Worm (Caenorhabditis elegans) whole organism, mixed stage, embryonic: ENCODE results near the gene F42G2.5.

Source experiments
- M03D4.4 ChIP-seq: sonication (generic microtip); optimal IDR thresholded peaks from 2 replicates; lab custom pipeline; 2017; ENCODE audit warnings: mild to moderate bottlenecking, missing genetic modification characterization, missing compliant biosample characterization
- bed-3 ChIP-seq: fragments of 200-800 bp; sonication (Bioruptor generic); optimal IDR thresholded peaks from 3 replicates; lab custom pipeline; 2018; ENCODE audit warnings: mild to moderate bottlenecking, missing genetic modification characterization, moderate library complexity, missing compliant biosample characterization
- blmp-1 ChIP-seq: fragments of 150-350 bp; optimal IDR thresholded peaks from 2 replicates; lab custom pipeline; 2014; ENCODE audit warnings: missing biosample characterization, missing genetic modification characterization
- ceh-39 ChIP-seq: fragments of 150-350 bp; optimal IDR thresholded peaks from 2 replicates; lab custom pipeline; 2014; ENCODE audit warnings: missing biosample characterization, missing genetic modification characterization
- ceh-43 ChIP-seq: fragments of 200-800 bp; sonication (Bioruptor generic); optimal IDR thresholded peaks from 2 replicates; lab custom pipeline; 2018; ENCODE audit warnings: mild to moderate bottlenecking, missing genetic modification characterization, moderate library complexity, missing compliant biosample characterization
- ces-1 ChIP-seq: fragments of 150-350 bp; optimal IDR thresholded peaks from 2 replicates; lab custom pipeline; 2014; ENCODE audit warnings: missing biosample characterization, missing genetic modification reagents, missing genetic modification characterization
- drap-1 ChIP-seq: fragments of 200-800 bp; sonication (Bioruptor generic); optimal IDR thresholded peaks from 3 replicates; lab custom pipeline; 2018; ENCODE audit warnings: mild to moderate bottlenecking, missing genetic modification characterization, missing compliant biosample characterization
- elt-1 ChIP-seq: sonication (generic microtip); optimal IDR thresholded peaks from 2 replicates; lab custom pipeline; 2017; ENCODE audit warnings: missing genetic modification characterization, mild to moderate bottlenecking, missing compliant biosample characterization, antibody characterized with exemption, moderate library complexity, borderline replicate concordance; ENCODE audit not compliant: insufficient read depth
- elt-3 ChIP-seq: fragments of 150-350 bp; optimal IDR thresholded peaks from 2 replicates; lab custom pipeline; 2014; ENCODE audit warnings: missing biosample characterization, missing genetic modification characterization
- flh-1 ChIP-seq: fragments of 200-800 bp; sonication (Bioruptor generic); optimal IDR thresholded peaks from 2 replicates; lab custom pipeline; 2018; ENCODE audit warnings: mild to moderate bottlenecking, missing genetic modification characterization, moderate library complexity, missing compliant biosample characterization
- hlh-1 ChIP-seq: fragments of 150-350 bp; optimal IDR thresholded peaks from 2 replicates; lab custom pipeline; 2014; ENCODE audit warnings: missing biosample characterization, missing genetic modification reagents, missing genetic modification characterization
- lin-13 ChIP-seq: fragments of 150-350 bp; optimal IDR thresholded peaks from 2 replicates; lab custom pipeline; 2014; ENCODE audit warnings: missing biosample characterization, missing genetic modification characterization
- lin-32 ChIP-seq: fragments of 200-800 bp; sonication (Bioruptor generic); optimal IDR thresholded peaks from 2 replicates; lab custom pipeline; 2018; ENCODE audit warnings: mild to moderate bottlenecking, missing genetic modification characterization, missing compliant biosample characterization
- lsy-2 ChIP-seq: fragments of 150-350 bp; optimal IDR thresholded peaks from 2 replicates; lab custom pipeline; 2014; ENCODE audit warnings: missing biosample characterization, missing genetic modification characterization
- mab-5 ChIP-seq: fragments of 150-350 bp; optimal IDR thresholded peaks from 2 replicates; lab custom pipeline; 2014; ENCODE audit warnings: missing biosample characterization, missing genetic modification characterization
- mep-1 ChIP-seq: fragments of 150-350 bp; optimal IDR thresholded peaks from 2 replicates; lab custom pipeline; 2017; ENCODE audit warnings: missing biosample characterization, missing genetic modification reagents, missing genetic modification characterization, inconsistent platforms
- mls-2 ChIP-seq: sonication (generic microtip); optimal IDR thresholded peaks from 2 replicates; lab custom pipeline; 2016; ENCODE audit warnings: mild to moderate bottlenecking, missing genetic modification characterization, moderate library complexity, missing compliant biosample characterization
- nhr-12 ChIP-seq: fragments of 150-350 bp; optimal IDR thresholded peaks from 2 replicates; lab custom pipeline; 2014; ENCODE audit warnings: missing biosample characterization, missing genetic modification characterization
- nhr-2 ChIP-seq: fragments of 150-350 bp; optimal IDR thresholded peaks from 2 replicates; lab custom pipeline; 2014; ENCODE audit warnings: missing biosample characterization, missing genetic modification characterization
- nhr-237 ChIP-seq: fragments of 150-350 bp; optimal IDR thresholded peaks from 2 replicates; lab custom pipeline; 2014; ENCODE audit warnings: missing biosample characterization, missing genetic modification characterization
- nhr-76 ChIP-seq: sonication (generic microtip); optimal IDR thresholded peaks from 2 replicates; lab custom pipeline; 2017; ENCODE audit warnings: missing biosample characterization, missing genetic modification characterization
- pha-4 ChIP-seq: fragments of 150-350 bp; optimal IDR thresholded peaks from 2 replicates; lab custom pipeline; 2018; ENCODE audit warnings: missing biosample characterization, missing genetic modification reagents, missing genetic modification characterization
- snpc-4 ChIP-seq: fragments of 150-350 bp; optimal IDR thresholded peaks from 2 replicates; lab custom pipeline; 2014; ENCODE audit warnings: missing biosample characterization, missing genetic modification characterization
- sptf-1 ChIP-seq: sonication (generic microtip); optimal IDR thresholded peaks from 2 replicates; lab custom pipeline; 2017; ENCODE audit warnings: mild to moderate bottlenecking, missing genetic modification characterization, moderate library complexity, missing compliant biosample characterization
- tbx-8 ChIP-seq: fragments of 200-800 bp; sonication (Bioruptor generic); optimal IDR thresholded peaks from 2 replicates; lab custom pipeline; 2018; ENCODE audit warnings: mild to moderate bottlenecking, missing genetic modification characterization, moderate library complexity, missing compliant biosample characterization
- unc-120 ChIP-seq: sonication (generic microtip); optimal IDR thresholded peaks from 2 replicates; lab custom pipeline; 2017; ENCODE audit warnings: missing genetic modification characterization, missing compliant biosample characterization; ENCODE audit not compliant: poor library complexity, severe bottlenecking
- unc-39 ChIP-seq: fragments of 150-350 bp; optimal IDR thresholded peaks from 2 replicates; lab custom pipeline; 2014; ENCODE audit warnings: missing biosample characterization, missing genetic modification characterization
- unc-62 ChIP-seq: fragments of 150-350 bp; optimal IDR thresholded peaks from 2 replicates; lab custom pipeline; 2014; ENCODE audit warnings: missing biosample characterization, missing genetic modification reagents, missing genetic modification characterization
- zip-8 ChIP-seq: fragments of 150-350 bp; optimal IDR thresholded peaks from 2 replicates; lab custom pipeline; 2014; ENCODE audit warnings: missing biosample characterization, missing genetic modification characterization
- ztf-11 ChIP-seq: fragments of 150-350 bp; optimal IDR thresholded peaks from 2 replicates; lab custom pipeline; 2014; ENCODE audit warnings: missing biosample characterization, missing genetic modification characterization

The F42G2.5 gene

DNA sequence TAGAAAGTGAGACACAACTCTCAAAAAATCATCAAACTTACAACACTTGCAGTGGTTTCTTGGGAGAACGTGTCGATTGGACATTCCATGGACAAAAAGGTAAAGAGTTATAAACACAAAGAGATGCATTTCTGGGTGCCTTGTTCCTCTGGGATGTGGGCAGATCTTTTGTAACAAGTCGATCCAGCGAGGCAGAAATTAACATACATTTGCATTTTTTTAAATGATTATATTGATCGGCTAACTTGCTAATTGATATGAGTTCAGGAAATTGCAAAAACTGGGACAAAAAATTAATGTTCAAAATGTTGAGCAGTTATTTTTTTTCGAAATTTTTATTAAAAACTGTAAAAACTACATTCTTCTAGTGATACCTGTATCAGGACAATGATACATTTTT lies 40.0 kb downstream of the F42G2.5 start, which contains the start of gene F16G10.6:
Gene F16G10.6, minus strand, starts transcription at position 101 of the 400 bp plus-strand sequence.
- TF ChIP-seq snpc-4 (tag; lab: Kevin White, UChicago) = no peak
- no peak for TF ChIP-seq nhr-2
- TF ChIP-seq bed-3 (GFP tag; lab: Kevin White, UChicago) = no peak
- no peak for TF ChIP-seq unc-39
- TF ChIP-seq hlh-1 = no peak
- TF ChIP-seq drap-1 = no peak
- no peak for TF ChIP-seq mab-5 (tag; lab: Kevin White, UChicago)
- no peak for TF ChIP-seq ztf-11 (tag; lab: Kevin White, UChicago)
- no peak for TF ChIP-seq blmp-1 (tag; lab: Kevin White, UChicago)
- no peak for TF ChIP-seq lsy-2 (tag; lab: Kevin White, UChicago)
- no peak for TF ChIP-seq nhr-76
- TF ChIP-seq ceh-39 (tag; lab: Kevin White, UChicago) = no peak
- TF ChIP-seq unc-120 (tag; lab: Kevin White, UChicago) = no peak
- TF ChIP-seq zip-8 = no peak

DNA sequence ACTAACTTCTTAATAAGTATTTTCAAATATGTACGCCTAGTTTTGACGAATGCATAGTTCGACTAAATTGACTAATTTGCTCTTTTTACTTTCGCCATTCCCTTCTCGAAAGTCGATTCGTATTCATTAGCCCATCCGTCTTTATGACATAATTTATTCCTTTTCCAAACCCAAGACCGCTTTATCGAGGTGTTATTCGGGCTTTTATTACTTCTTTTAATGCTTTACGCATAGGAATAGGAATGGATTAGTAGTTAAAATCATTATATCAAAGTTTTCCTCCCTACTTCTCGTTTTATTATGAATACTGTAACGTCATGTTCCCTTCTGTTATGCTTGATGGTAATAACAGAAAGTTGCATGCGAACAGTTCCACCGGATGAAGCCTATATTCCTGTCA lies 42.8 kb downstream of the F42G2.5 start, which contains the start of gene F16G10.2:
Gene F16G10.2, plus strand, starts transcription at position 301 of the 400 bp plus-strand sequence.
- TF ChIP-seq snpc-4 (tag; lab: Kevin White, UChicago) = no peak
- no peak for TF ChIP-seq bed-3 (GFP tag; lab: Kevin White, UChicago)
- no peak for TF ChIP-seq ceh-39 (tag; lab: Kevin White, UChicago)
- TF ChIP-seq nhr-76 = no peak
- no peak for TF ChIP-seq ceh-43
- TF ChIP-seq M03D4.4 (tag; lab: Kevin White, UChicago) = no peak
- TF ChIP-seq, all 35 proteins: peak for 0

DNA sequence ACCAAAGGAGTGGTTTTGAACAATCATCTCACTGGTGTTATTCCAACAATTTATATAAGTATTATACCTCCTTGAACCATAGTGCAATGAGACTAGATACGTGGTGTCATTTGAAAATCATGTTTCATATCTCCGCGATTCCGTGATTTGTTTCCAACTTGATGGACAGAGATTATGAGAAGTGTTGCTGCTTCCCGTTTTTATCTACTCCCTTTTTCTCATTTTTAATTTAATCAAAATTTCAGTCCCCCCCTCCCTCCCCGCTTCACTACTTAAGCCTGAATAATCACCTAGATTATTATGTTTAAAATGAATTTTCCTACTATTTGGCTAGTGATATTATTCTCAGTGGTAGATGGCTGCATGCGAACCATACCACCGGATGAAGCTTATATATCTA lies 45.7 kb downstream of the F42G2.5 start, which contains the start of gene F16G10.3:
Gene F16G10.3, plus strand, starts transcription at position 301 of the 400 bp plus-strand sequence.
- TF ChIP-seq nhr-76 (no peak), tbx-8 (GFP tag; lab: Kevin White, UChicago) (no peak), flh-1 (GFP tag; lab: Kevin White, UChicago) (no peak), nhr-237 (tag; lab: Kevin White, UChicago) (no peak), sptf-1 (no peak), pha-4 (no peak), elt-1 (tag; lab: Kevin White, UChicago) (no peak), unc-62 (no peak), nhr-2 (no peak), elt-3 (no peak), bed-3 (GFP tag; lab: Kevin White, UChicago) (no peak), lin-13 (tag; lab: Kevin White, UChicago) (no peak)

DNA sequence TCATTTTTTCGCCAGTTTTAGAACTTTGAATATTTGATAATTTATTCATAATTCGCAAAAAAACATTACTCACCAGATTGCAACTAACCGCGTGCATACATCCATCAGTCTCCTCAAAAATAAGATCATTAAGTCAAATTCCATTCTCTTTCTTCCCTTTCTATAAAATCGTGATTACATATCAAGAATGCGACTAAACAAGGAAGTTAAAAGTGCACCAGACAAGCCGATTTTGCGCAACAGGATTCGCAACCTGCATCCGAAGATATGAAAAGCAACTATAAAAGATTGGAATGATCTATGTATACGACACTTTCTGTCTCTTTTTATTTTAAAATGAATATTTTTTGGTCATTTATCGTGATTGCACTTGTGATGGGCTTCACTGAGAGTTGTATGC lies 48.8 kb downstream of the F42G2.5 start, which contains the start of gene hpo-25:
Gene hpo-25, plus strand, starts transcription at position 301 of the 400 bp plus-strand sequence.
- TF ChIP-seq blmp-1 (tag; lab: Kevin White, UChicago) (no peak), pha-4 (no peak), snpc-4 (tag; lab: Kevin White, UChicago) (no peak), zip-8 (no peak), nhr-12 (tag; lab: Kevin White, UChicago) (no peak), ces-1 (GFP tag; lab: Kevin White, UChicago) (no peak), mls-2 (tag; lab: Kevin White, UChicago) (no peak), nhr-76 (no peak), lin-32 (GFP tag; lab: Kevin White, UChicago) (no peak), flh-1 (GFP tag; lab: Kevin White, UChicago) (no peak), nhr-237 (tag; lab: Kevin White, UChicago) (no peak), mep-1 (no peak), nhr-2 (no peak), ztf-11 (tag; lab: Kevin White, UChicago) (no peak)

DNA sequence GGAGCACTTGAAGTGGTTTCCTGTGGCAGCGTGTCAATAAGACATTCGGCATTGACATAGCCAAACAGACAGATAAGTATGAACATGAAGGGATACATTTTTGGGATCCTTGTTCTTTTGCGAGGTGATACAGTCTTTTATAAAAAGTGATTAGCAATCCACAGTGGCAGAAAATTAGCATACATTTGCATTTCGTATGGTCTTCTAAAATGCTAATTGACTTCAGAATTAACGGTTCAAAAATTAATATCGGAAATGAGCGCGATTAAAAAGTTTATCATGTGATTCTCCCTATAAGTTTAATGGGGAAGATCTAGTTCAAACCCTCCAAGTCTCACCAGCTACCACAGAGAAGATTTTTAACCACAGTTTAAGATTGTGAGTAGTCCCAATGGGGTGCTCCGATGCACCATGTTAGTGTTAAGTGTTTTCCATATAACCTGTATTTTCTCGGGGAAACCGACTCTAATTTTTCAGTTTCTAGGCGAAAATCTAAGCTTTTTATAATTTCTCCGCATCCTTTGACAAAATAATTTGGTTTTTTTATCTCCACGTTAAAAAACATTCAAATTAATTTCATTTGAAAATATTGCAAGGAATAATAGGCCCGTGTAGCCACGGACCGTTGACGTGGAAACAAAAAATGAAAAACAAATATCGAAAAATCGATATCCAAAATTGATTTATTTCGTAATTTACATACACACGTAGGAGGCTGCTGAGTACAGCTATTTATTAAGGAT lies 51.0 kb downstream of the F42G2.5 start, which contains the start of the genes F43C11.12 and F16G10.5:
Gene F43C11.12, minus strand, starts transcription at position 101 of the 743 bp plus-strand sequence.
Gene F16G10.5, plus strand, starts transcription at position 693 of the 743 bp plus-strand sequence.
- no peak for TF ChIP-seq pha-4
- no peak for TF ChIP-seq lin-32 (GFP tag; lab: Kevin White, UChicago)
- no peak for TF ChIP-seq mep-1
